Fruit fly (Drosophila melanogaster) whole organism: Measurements from ENCODE around the gene CG42795.

Experiments
- EcR ChIP-seq, 2 experiments: fragments of >200 bp; optimal IDR thresholded peaks; 2 replicates each; lab custom pipeline; 2017; ENCODE audit warnings: missing biosample characterization in 2 of 2, missing genetic modification characterization in 2 of 2, missing genetic modification reagents in 2 of 2
- usp ChIP-seq: fragments of >200 bp; optimal IDR thresholded peaks from 2 replicates; lab custom pipeline; 2017; ENCODE audit warnings: missing biosample characterization, missing genetic modification characterization, mixed read lengths

dm6 chr3R:10274306-10274705, 48.8 kb downstream of the CG42795 start:
- TF ChIP-seq EcR (GFP tag; optimal IDR thresholded peaks at IDR 0.05; lab: Kevin White, UChicago) (no peak), usp (GFP tag; lab: Kevin White, UChicago) (no peak)
